Worm (Caenorhabditis elegans): ENCODE data around the gene obr-2.

ce11 chrV:15057724-15058123, 43.7 kb upstream of the obr-2 start:
- TF ChIP-seq ztf-4 (tag; optimal IDR thresholded peaks at IDR 0.05) (no peak), pqm-1 (tag; optimal IDR thresholded peaks at IDR 0.05) (no peak), nhr-11 (tag; optimal IDR thresholded peaks at IDR 0.05) (no peak), lin-39 (tag; optimal IDR thresholded peaks at IDR 0.05) (no peak), egl-27 (tag; optimal IDR thresholded peaks at IDR 0.05) (no peak), nhr-28 (tag; optimal IDR thresholded peaks at IDR 0.05) (no peak), nhr-76 (tag; optimal IDR thresholded peaks at IDR 0.05) (no peak), elt-2 (tag; optimal IDR thresholded peaks at IDR 0.05) (no peak), ztf-11 (tag; optimal IDR thresholded peaks at IDR 0.05) (no peak), nhr-237 (tag; optimal IDR thresholded peaks at IDR 0.05) (no peak), unc-62 (GFP tag; optimal IDR thresholded peaks at IDR 0.05) (no peak), ceh-82 (tag; optimal IDR thresholded peaks at IDR 0.05) (no peak), isw-1 (GFP tag; IDR thresholded peaks at IDR 0.05) (no peak)
